Fruit fly (Drosophila melanogaster): ENCODE data around the gene Rbp4.
A peak's percentile ranks its signal among the peaks of the same experiment; 100 is the strongest.

The Rbp4 gene

dm6 chr3R:13674492-13675033, 18.4 kb upstream of the Rbp4 start, which contains the start of gene Task6:
TSS of gene Task6 (minus strand) at chr3R:13674542.
- TF ChIP-seq CG8159 (tag; optimal IDR thresholded peaks at IDR 0.05) = no peak
- no peak for TF ChIP-seq Ets98B (GFP tag; IDR thresholded peaks at IDR 0.05)
- TF ChIP-seq CG10348 (GFP tag; IDR thresholded peaks at IDR 0.05) = no peak
- no peak for TF ChIP-seq CG17806 (tag; optimal IDR thresholded peaks at IDR 0.05)
- TF ChIP-seq D1 (tag; optimal IDR thresholded peaks at IDR 0.05) = no peak
- no peak for TF ChIP-seq EcR (GFP tag; optimal IDR thresholded peaks at IDR 0.05)
- TF ChIP-seq CG14655 (GFP tag; optimal IDR thresholded peaks at IDR 0.05) = no peak
- no peak for TF ChIP-seq Pif1B (GFP tag; optimal IDR thresholded peaks at IDR 0.05)
- TF ChIP-seq CG4496 (GFP tag; IDR thresholded peaks at IDR 0.05) = no peak
- no peak for TF ChIP-seq gl (tag; optimal IDR thresholded peaks at IDR 0.05)
- TF ChIP-seq CG34367 (tag; optimal IDR thresholded peaks at IDR 0.05) = no peak
- no peak for TF ChIP-seq CG9948 (tag; optimal IDR thresholded peaks at IDR 0.05)

- no peak for TF ChIP-seq CG12605 (GFP tag; IDR thresholded peaks at IDR 0.05)
- TF ChIP-seq D1 (tag; optimal IDR thresholded peaks at IDR 0.05) = no peak
- TF ChIP-seq Snoo (tag; optimal IDR thresholded peaks at IDR 0.05) = no peak
- no peak for TF ChIP-seq CG32121 (GFP tag; IDR thresholded peaks at IDR 0.05)
- TF ChIP-seq Pif1A (GFP tag; optimal IDR thresholded peaks at IDR 0.05) = no peak
- no peak for TF ChIP-seq gl (tag; optimal IDR thresholded peaks at IDR 0.05)
- no peak for TF ChIP-seq CG17806 (tag; optimal IDR thresholded peaks at IDR 0.05)
- TF ChIP-seq CG15710 (tag; optimal IDR thresholded peaks at IDR 0.05) = no peak
- TF ChIP-seq CG10348 (GFP tag; IDR thresholded peaks at IDR 0.05) = no peak
- no peak for TF ChIP-seq EcR (GFP tag; optimal IDR thresholded peaks at IDR 0.05)
Observed at dm6 chr3R:13672898-13673297, 16.7 kb upstream of the Rbp4 start.

dm6 chr3R:13665992-13666391, 9.8 kb upstream of the Rbp4 start:
- TF ChIP-seq CG14655 (GFP tag; optimal IDR thresholded peaks at IDR 0.05) (no peak), rn (GFP tag; IDR thresholded peaks at IDR 0.05) (no peak), EcR (GFP tag; optimal IDR thresholded peaks at IDR 0.05) (no peak), CG8301 (tag; optimal IDR thresholded peaks at IDR 0.05) (no peak), Pif1A (GFP tag; optimal IDR thresholded peaks at IDR 0.05) (no peak), CG12605 (GFP tag; IDR thresholded peaks at IDR 0.05) (no peak)

dm6 chr3R:13662149-13662548, 6.0 kb upstream of the Rbp4 start:
- TF ChIP-seq CG9948 (tag; optimal IDR thresholded peaks at IDR 0.05) (no peak), rn (GFP tag; IDR thresholded peaks at IDR 0.05) (no peak), Ets98B (GFP tag; IDR thresholded peaks at IDR 0.05) (no peak), gl (tag; optimal IDR thresholded peaks at IDR 0.05) (no peak), D1 (tag; optimal IDR thresholded peaks at IDR 0.05) (no peak), fd96Ca (GFP tag; IDR thresholded peaks at IDR 0.05) (no peak), CG17806 (tag; optimal IDR thresholded peaks at IDR 0.05) (no peak), CG8301 (tag; optimal IDR thresholded peaks at IDR 0.05) (no peak)

dm6 chr3R:13660924-13661659, 4.9 kb upstream of the Rbp4 start, which contains the start of gene B52:
TSS of gene B52 (plus strand) at chr3R:13661311.
- TF ChIP-seq Ets98B (GFP tag; IDR thresholded peaks at IDR 0.05) = peak; percentile 43
- peak; percentile 73 for TF ChIP-seq Snoo (tag; optimal IDR thresholded peaks at IDR 0.05)
- TF ChIP-seq gl (tag; optimal IDR thresholded peaks at IDR 0.05) = peak; percentile 48
- TF ChIP-seq CG9948 (tag; optimal IDR thresholded peaks at IDR 0.05) = no peak
- no peak for TF ChIP-seq rn (GFP tag; IDR thresholded peaks at IDR 0.05)
- 0 out of 2 replicates have a peak, but pooled peaks have one; percentile 33 for TF ChIP-seq CG12605 (GFP tag; IDR thresholded peaks at IDR 0.05)
- peak; percentile 44 for TF ChIP-seq Pif1A (GFP tag; optimal IDR thresholded peaks at IDR 0.05)
- TF ChIP-seq CG34367 (tag; optimal IDR thresholded peaks at IDR 0.05) = peak; percentile 31
- peak; percentile 18 for TF ChIP-seq CG15710 (tag; optimal IDR thresholded peaks at IDR 0.05)
- TF ChIP-seq D1 (tag; optimal IDR thresholded peaks at IDR 0.05) = no peak
- no peak for TF ChIP-seq CG8159 (tag; optimal IDR thresholded peaks at IDR 0.05)
- TF ChIP-seq CG14655 (GFP tag; optimal IDR thresholded peaks at IDR 0.05) = no peak
- peak; percentile 23 for TF ChIP-seq EcR (GFP tag; optimal IDR thresholded peaks at IDR 0.05)
- no peak for TF ChIP-seq CG10348 (GFP tag; IDR thresholded peaks at IDR 0.05)
- peak; percentile 54 for TF ChIP-seq Pif1B (GFP tag; optimal IDR thresholded peaks at IDR 0.05)
- peak; percentile 30; the same call in 1 of the 3 replicates for TF ChIP-seq fd96Ca (GFP tag; IDR thresholded peaks at IDR 0.05)
- TF ChIP-seq CG4496 (GFP tag; IDR thresholded peaks at IDR 0.05) = peak; percentile 60; the same call in 1 of the 3 replicates
- no peak for TF ChIP-seq CG13204 (GFP tag; optimal IDR thresholded peaks at IDR 0.05)
- no peak for TF ChIP-seq CG17806 (tag; optimal IDR thresholded peaks at IDR 0.05)
- peak; percentile 44 for TF ChIP-seq CG8301 (tag; optimal IDR thresholded peaks at IDR 0.05)
- peak; percentile 30; the same call in 1 of the 2 replicates for TF ChIP-seq CG32121 (GFP tag; IDR thresholded peaks at IDR 0.05)

All from whole organism, pupa.